Fruit fly (Drosophila melanogaster) whole organism, prepupa: ENCODE data around the gene CG14017.

Experiments used
- Blimp-1 ChIP-seq: fragments of 200-800 bp; sonication (Bioruptor generic); optimal IDR thresholded peaks from 3 replicates; lab custom pipeline; 2017; ENCODE audit warnings: missing biosample characterization, missing genetic modification characterization, mild to moderate bottlenecking, moderate library complexity, missing genetic modification reagents
- CG10669 ChIP-seq: fragments of 200-800 bp; sonication (Bioruptor generic); optimal IDR thresholded peaks from 3 replicates; lab custom pipeline; 2018; ENCODE audit warnings: missing biosample characterization, mild to moderate bottlenecking, missing genetic modification characterization, moderate library complexity
- CG11294 ChIP-seq: fragments of 200-800 bp; sonication (Bioruptor generic); IDR thresholded peaks from 2 replicates; pipeline ENCODE4 v1.3.6; 2022; ENCODE audit warnings: missing biosample characterization, missing genetic modification characterization
- CG11902 ChIP-seq: fragments of 200-800 bp; sonication (Bioruptor generic); optimal IDR thresholded peaks from 3 replicates; lab custom pipeline; 2016; ENCODE audit warnings: missing biosample characterization, missing genetic modification characterization
- CG15336 ChIP-seq: fragments of 200-800 bp; sonication (Bioruptor generic); IDR thresholded peaks from 2 replicates; pipeline ENCODE4 v1.3.6; 2022; ENCODE audit warnings: missing biosample characterization, missing genetic modification characterization
- CG1621 ChIP-seq: fragments of 200-800 bp; sonication (Bioruptor generic); optimal IDR thresholded peaks from 3 replicates; lab custom pipeline; 2018; ENCODE audit warnings: missing biosample characterization, mild to moderate bottlenecking, missing genetic modification characterization
- CG16779 ChIP-seq: fragments of 200-800 bp; sonication (Bioruptor generic); optimal IDR thresholded peaks from 3 replicates; lab custom pipeline; 2017; ENCODE audit warnings: missing biosample characterization, mild to moderate bottlenecking, missing genetic modification characterization
- CG3032 ChIP-seq: fragments of 200-800 bp; optimal IDR thresholded peaks from 2 replicates; lab custom pipeline; 2019; ENCODE audit warnings: missing biosample characterization, mild to moderate bottlenecking, missing genetic modification characterization, moderate library complexity
- CG31627 ChIP-seq: fragments of 200-800 bp; sonication (Bioruptor generic); optimal IDR thresholded peaks from 3 replicates; lab custom pipeline; 2016; ENCODE audit warnings: missing biosample characterization, missing genetic modification characterization
- CG32006 ChIP-seq: fragments of 200-800 bp; sonication (Bioruptor generic); optimal IDR thresholded peaks from 3 replicates; lab custom pipeline; 2017; ENCODE audit warnings: missing biosample characterization, mild to moderate bottlenecking, missing genetic modification characterization
- CG34406 ChIP-seq: fragments of 200-800 bp; sonication (Bioruptor generic); optimal IDR thresholded peaks from 3 replicates; lab custom pipeline; 2016; ENCODE audit warnings: missing biosample characterization, missing genetic modification characterization
- CG4318 ChIP-seq: fragments of 200-800 bp; sonication (Bioruptor generic); optimal IDR thresholded peaks from 3 replicates; lab custom pipeline; 2017; ENCODE audit warnings: missing biosample characterization, mild to moderate bottlenecking, missing genetic modification characterization
- CG6163 ChIP-seq: fragments of 200-800 bp; sonication (Bioruptor generic); IDR thresholded peaks from 3 replicates; pipeline ENCODE4 v1.3.6; 2022; ENCODE audit warnings: missing biosample characterization, missing genetic modification characterization
- CG6792 ChIP-seq: fragments of 200-800 bp; sonication (Bioruptor generic); optimal IDR thresholded peaks from 3 replicates; lab custom pipeline; 2016; ENCODE audit warnings: missing biosample characterization, missing genetic modification characterization
- CG6808 ChIP-seq: fragments of 200-800 bp; sonication (Bioruptor generic); optimal IDR thresholded peaks from 3 replicates; lab custom pipeline; 2017; ENCODE audit warnings: missing biosample characterization, missing genetic modification characterization, mild to moderate bottlenecking, moderate library complexity, missing genetic modification reagents
- CG6854 ChIP-seq: fragments of 200-800 bp; sonication (Bioruptor generic); optimal IDR thresholded peaks from 2 replicates; lab custom pipeline; 2017; ENCODE audit warnings: missing biosample characterization, mild to moderate bottlenecking, missing genetic modification characterization
- CG7368 ChIP-seq: fragments of 200-800 bp; sonication (Bioruptor generic); optimal IDR thresholded peaks from 3 replicates; lab custom pipeline; 2016; ENCODE audit warnings: missing biosample characterization, missing genetic modification characterization
- CG8119 ChIP-seq: fragments of 200-800 bp; sonication (Bioruptor generic); IDR thresholded peaks from 3 replicates; pipeline ENCODE4 v1.3.6; 2022; ENCODE audit warnings: missing biosample characterization, missing genetic modification characterization
- CG8319 ChIP-seq: fragments of 200-800 bp; sonication (Bioruptor generic); optimal IDR thresholded peaks from 3 replicates; lab custom pipeline; 2016; ENCODE audit warnings: missing biosample characterization, missing genetic modification characterization
- CG8632 ChIP-seq: fragments of 200-800 bp; sonication (Bioruptor generic); optimal IDR thresholded peaks from 3 replicates; lab custom pipeline; 2016; ENCODE audit warnings: missing biosample characterization, missing genetic modification characterization
- CG9139 ChIP-seq: fragments of 200-800 bp; sonication (Bioruptor generic); optimal IDR thresholded peaks from 3 replicates; lab custom pipeline; 2017; ENCODE audit warnings: missing biosample characterization, mild to moderate bottlenecking, missing genetic modification characterization
- Ets21C ChIP-seq: fragments of 200-800 bp; sonication (Bioruptor generic); optimal IDR thresholded peaks from 3 replicates; lab custom pipeline; 2016; ENCODE audit warnings: missing biosample characterization, missing genetic modification characterization
- Ets96B ChIP-seq: fragments of 200-800 bp; optimal IDR thresholded peaks from 2 replicates; lab custom pipeline; 2019; ENCODE audit warnings: missing biosample characterization, mild to moderate bottlenecking, missing genetic modification characterization, moderate library complexity
- Gug ChIP-seq: fragments of 200-800 bp; sonication (Bioruptor generic); IDR thresholded peaks from 2 replicates; pipeline ENCODE4 v1.3.6; 2022; ENCODE audit warnings: missing biosample characterization, missing genetic modification characterization
- Hr38 ChIP-seq: sonication (Bioruptor generic); optimal IDR thresholded peaks from 2 replicates; lab custom pipeline; 2016; ENCODE audit warnings: missing biosample characterization, missing genetic modification characterization
- Hr39 ChIP-seq: fragments of 200-800 bp; sonication (Bioruptor generic); optimal IDR thresholded peaks from 2 replicates; lab custom pipeline; 2016; ENCODE audit warnings: missing biosample characterization, missing genetic modification characterization
- Hr4 ChIP-seq: fragments of 200-800 bp; sonication (Bioruptor generic); optimal IDR thresholded peaks from 3 replicates; lab custom pipeline; 2016; ENCODE audit warnings: missing biosample characterization, missing genetic modification characterization
- Lpt ChIP-seq: fragments of 200-800 bp; sonication (Bioruptor generic); optimal IDR thresholded peaks from 3 replicates; lab custom pipeline; 2016; ENCODE audit warnings: missing biosample characterization, missing genetic modification characterization
- Met ChIP-seq: fragments of 200-800 bp; sonication (Bioruptor generic); optimal IDR thresholded peaks from 3 replicates; lab custom pipeline; 2016; ENCODE audit warnings: missing biosample characterization, missing genetic modification characterization
- OdsH ChIP-seq: fragments of 200-800 bp; sonication (Bioruptor generic); optimal IDR thresholded peaks from 3 replicates; lab custom pipeline; 2016; ENCODE audit warnings: missing biosample characterization, missing genetic modification characterization
- Smox ChIP-seq: fragments of 200-800 bp; sonication (Bioruptor generic); optimal IDR thresholded peaks from 3 replicates; lab custom pipeline; 2016; ENCODE audit warnings: missing biosample characterization, missing genetic modification characterization
- Sox102F ChIP-seq: fragments of 200-800 bp; sonication (Bioruptor generic); optimal IDR thresholded peaks from 2 replicates; lab custom pipeline; 2016; ENCODE audit warnings: missing biosample characterization, mild to moderate bottlenecking, missing genetic modification characterization
- Sox15 ChIP-seq: fragments of 200-800 bp; sonication (Bioruptor generic); optimal IDR thresholded peaks from 3 replicates; lab custom pipeline; 2016; ENCODE audit warnings: missing biosample characterization, missing genetic modification characterization
- achi ChIP-seq: fragments of 200-800 bp; sonication (Bioruptor generic); optimal IDR thresholded peaks from 3 replicates; lab custom pipeline; 2016; ENCODE audit warnings: missing biosample characterization, missing genetic modification characterization
- cyc ChIP-seq: fragments of 200-800 bp; sonication (Bioruptor generic); optimal IDR thresholded peaks from 3 replicates; lab custom pipeline; 2016; ENCODE audit warnings: missing biosample characterization, missing genetic modification characterization
- eg ChIP-seq: fragments of 200-800 bp; sonication (Bioruptor generic); IDR thresholded peaks from 3 replicates; pipeline ENCODE4 v1.3.6; 2022; ENCODE audit warnings: missing biosample characterization, missing genetic modification characterization
- esn ChIP-seq: fragments of 200-800 bp; sonication (Bioruptor generic); optimal IDR thresholded peaks from 2 replicates; lab custom pipeline; 2016; ENCODE audit warnings: missing biosample characterization, mild to moderate bottlenecking, missing genetic modification characterization, moderate library complexity
- fkh ChIP-seq: fragments of 200-800 bp; sonication (Bioruptor generic); optimal IDR thresholded peaks from 3 replicates; lab custom pipeline; 2017; ENCODE audit warnings: missing biosample characterization, mild to moderate bottlenecking, missing genetic modification characterization, moderate library complexity
- lz ChIP-seq: fragments of 200-800 bp; sonication (Bioruptor generic); optimal IDR thresholded peaks from 3 replicates; lab custom pipeline; 2016; ENCODE audit warnings: missing biosample characterization, missing genetic modification characterization
- net ChIP-seq: fragments of 200-800 bp; sonication (Bioruptor generic); optimal IDR thresholded peaks from 3 replicates; lab custom pipeline; 2016; ENCODE audit warnings: missing biosample characterization, missing genetic modification characterization
- pdm3 ChIP-seq: fragments of 200-800 bp; sonication (Bioruptor generic); optimal IDR thresholded peaks from 3 replicates; lab custom pipeline; 2016; ENCODE audit warnings: missing biosample characterization, missing genetic modification characterization
- salr ChIP-seq, 2 experiments: fragments of 200-800 bp; sonication (Bioruptor generic); optimal IDR thresholded peaks; 3 replicates each; lab custom pipeline; 2016 to 2018; ENCODE audit warnings: missing biosample characterization in 2 of 2, missing genetic modification characterization in 2 of 2, mild to moderate bottlenecking in 1 of 2
- ss ChIP-seq, 2 experiments: fragments of 200-800 bp; sonication (Bioruptor generic); optimal IDR thresholded peaks; 2 replicates in 1 of 2; 3 replicates in 1 of 2; lab custom pipeline; 2017 to 2018; ENCODE audit warnings: mild to moderate bottlenecking in 2 of 2, missing biosample characterization in 2 of 2, missing genetic modification characterization in 2 of 2, moderate library complexity in 1 of 2
- vri ChIP-seq: fragments of 200-800 bp; sonication (Bioruptor generic); optimal IDR thresholded peaks from 3 replicates; lab custom pipeline; 2016; ENCODE audit warnings: missing biosample characterization, mild to moderate bottlenecking, missing genetic modification characterization

CG14017 gene

DNA sequence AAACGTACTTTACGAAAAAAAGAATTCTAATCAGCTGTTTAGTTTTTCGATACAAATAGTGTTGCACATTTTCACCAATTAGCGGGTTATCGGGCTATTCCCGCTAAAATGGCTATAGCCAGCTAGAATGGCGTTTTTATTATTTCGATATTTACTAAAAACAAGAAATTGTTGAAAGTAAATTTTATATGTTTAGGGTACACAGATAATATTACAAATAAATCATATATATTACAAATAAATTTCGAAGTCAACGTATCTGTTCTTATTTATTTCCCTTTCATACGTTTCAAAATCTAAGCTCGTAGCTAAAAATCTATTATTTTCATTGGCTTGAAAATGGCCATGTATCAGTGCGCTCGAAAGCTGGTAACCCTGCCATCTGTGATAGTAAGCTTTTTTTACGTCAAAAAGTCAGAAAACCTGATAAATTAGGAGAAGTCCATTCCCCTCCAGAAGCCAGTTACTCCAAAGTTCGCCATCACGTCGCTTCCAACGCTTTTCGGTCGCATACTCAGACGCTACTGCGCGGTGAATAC, 33.8 kb upstream of the CG14017 start, which contains the start of the genes CG7382 and cl (continued):
- TF ChIP-seq esn (GFP tag; lab: Kevin White, UChicago) (peak; percentile 7), ss (GFP tag; optimal IDR thresholded peaks at IDR 0.05; lab: Kevin White, UChicago) (peak in 1 of 2 experiments; percentile 30), salr (GFP tag; optimal IDR thresholded peaks at IDR 0.05; lab: Kevin White, UChicago) (no peak), CG10669 (GFP tag; lab: Kevin White, UChicago) (no peak), CG6808 (GFP tag; lab: Kevin White, UChicago) (peak; percentile 22), Ets96B (tag; lab: Kevin White, UChicago) (peak; percentile 27), CG6854 (GFP tag; lab: Kevin White, UChicago) (no peak)

DNA sequence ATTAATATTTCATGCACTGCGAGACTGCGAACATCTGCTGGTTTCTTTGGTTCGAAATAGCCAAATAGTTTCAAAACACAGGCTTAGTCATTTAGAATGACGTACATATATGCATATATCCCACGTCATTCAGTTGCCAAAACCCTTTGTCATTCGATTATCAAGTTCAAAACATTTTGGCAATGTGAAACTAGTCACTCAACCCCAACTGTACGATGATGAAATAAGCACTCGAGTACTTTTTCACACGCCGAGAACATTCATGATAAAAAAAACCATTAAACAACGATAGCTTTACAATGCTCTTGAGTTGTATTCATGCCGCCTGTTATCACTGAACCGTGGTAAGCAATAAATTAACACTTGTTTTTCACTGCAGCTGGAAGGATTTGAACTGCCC, 32.9 kb upstream of the CG14017 start:
- TF ChIP-seq CG8119 (GFP tag; lab: Robert Waterston, UW) (peak; percentile 20; the same call in 1 of the 3 replicates), CG32006 (no peak), esn (GFP tag; lab: Kevin White, UChicago) (peak; percentile 26), eg (GFP tag; lab: Robert Waterston, UW) (0 out of 3 replicates have a peak, but pooled peaks have one; percentile 26), achi (GFP tag; lab: Kevin White, UChicago) (no peak), vri (GFP tag; lab: Kevin White, UChicago) (peak; percentile 81), CG7368 (peak; percentile 1), CG34406 (GFP tag; lab: Kevin White, UChicago) (peak; percentile 27), CG31627 (GFP tag; lab: Kevin White, UChicago) (peak; percentile 5)

DNA sequence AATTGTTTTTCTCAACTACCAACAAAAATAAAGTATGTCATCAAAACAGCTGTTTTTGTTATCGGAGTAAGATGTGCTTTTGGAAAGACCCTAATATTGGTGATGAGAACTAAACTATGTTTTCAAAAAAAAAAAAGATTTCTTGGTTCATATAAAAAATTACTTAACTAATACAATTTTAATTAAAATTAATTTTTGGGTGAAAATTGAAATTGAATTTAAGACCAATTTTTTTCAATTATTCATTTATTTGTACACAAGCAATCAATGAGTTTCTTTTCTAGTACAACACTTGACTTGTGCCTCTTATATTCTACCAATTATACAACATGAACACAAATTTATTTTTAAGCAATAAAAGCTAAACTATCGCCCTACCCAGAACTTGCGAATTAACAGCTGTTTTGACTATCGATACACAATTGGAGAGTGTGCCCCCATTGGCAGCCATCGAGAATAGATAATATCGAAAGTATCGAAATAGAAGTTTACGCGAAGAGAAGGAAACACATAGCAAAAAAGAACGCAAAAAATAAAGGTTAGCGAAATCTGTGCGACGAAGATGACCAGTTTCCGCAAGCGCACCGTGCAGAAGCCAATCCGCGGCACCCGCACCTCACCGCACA, 29.7 kb upstream of the CG14017 start, which contains the start of the genes Vps52 and Elp4:
Vps52 (minus strand) TSS at position 51 of the 626 bp plus-strand sequence.
Elp4 (plus strand) TSS at position 292 of the 626 bp plus-strand sequence.
- TF ChIP-seq Gug (GFP tag; lab: Robert Waterston, UW) = peak; percentile 60
- peak; percentile 63 for TF ChIP-seq cyc (GFP tag; lab: Kevin White, UChicago)
- TF ChIP-seq pdm3 (GFP tag; lab: Kevin White, UChicago) = no peak
- TF ChIP-seq Sox15 = peak; percentile 67
- peak; percentile 55; the same call in 2 of the 3 replicates for TF ChIP-seq CG6163 (GFP tag; lab: Robert Waterston, UW)
- no peak for TF ChIP-seq salr (GFP tag; optimal IDR thresholded peaks at IDR 0.05; lab: Kevin White, UChicago)
- no peak for TF ChIP-seq CG16779
- TF ChIP-seq net = no peak
- peak; percentile 55 for TF ChIP-seq CG11902
- peak; percentile 55 for TF ChIP-seq CG8632 (GFP tag; lab: Kevin White, UChicago)
- no peak for TF ChIP-seq Met
- no peak for TF ChIP-seq ss (GFP tag; optimal IDR thresholded peaks at IDR 0.05; lab: Kevin White, UChicago)
- no peak for TF ChIP-seq achi (GFP tag; lab: Kevin White, UChicago)
- no peak for TF ChIP-seq CG4318 (GFP tag; lab: Kevin White, UChicago)
- peak; percentile 24 for TF ChIP-seq CG8319 (GFP tag; lab: Kevin White, UChicago)
- no peak for TF ChIP-seq Hr39 (GFP tag; lab: Kevin White, UChicago)
- TF ChIP-seq Ets21C (GFP tag; lab: Kevin White, UChicago) = no peak
- TF ChIP-seq CG1621 (tag; lab: Kevin White, UChicago) = peak; percentile 14
- TF ChIP-seq CG34406 (GFP tag; lab: Kevin White, UChicago) = peak; percentile 74
- no peak for TF ChIP-seq Blimp-1 (GFP tag; lab: Kevin White, UChicago)
- TF ChIP-seq vri (GFP tag; lab: Kevin White, UChicago) = no peak
- TF ChIP-seq CG6792 (GFP tag; lab: Kevin White, UChicago) = no peak
- TF ChIP-seq Hr4 (GFP tag; lab: Kevin White, UChicago) = no peak
- TF ChIP-seq Smox (GFP tag; lab: Kevin White, UChicago) = no peak
- no peak for TF ChIP-seq Sox102F (GFP tag; lab: Kevin White, UChicago)
- TF ChIP-seq esn (GFP tag; lab: Kevin White, UChicago) = peak; percentile 77
- TF ChIP-seq CG9139 = no peak
- TF ChIP-seq lz (GFP tag; lab: Kevin White, UChicago) = peak; percentile 72
- no peak for TF ChIP-seq OdsH
- TF ChIP-seq CG3032 (tag; lab: Kevin White, UChicago) = peak; percentile 80
- TF ChIP-seq fkh (GFP tag; lab: Kevin White, UChicago) = peak; percentile 23
- peak; percentile 29; the same call in 1 of the 2 replicates for TF ChIP-seq CG11294 (GFP tag; lab: Robert Waterston, UW)
- peak; percentile 55 for TF ChIP-seq Lpt (GFP tag; lab: Kevin White, UChicago)
- peak; percentile 28; the same call in 1 of the 2 replicates for TF ChIP-seq CG15336 (GFP tag; lab: Robert Waterston, UW)
- TF ChIP-seq Hr38 = no peak
- TF ChIP-seq CG8119 (GFP tag; lab: Robert Waterston, UW) = peak; percentile 55; the same call in 2 of the 3 replicates
- peak; percentile 73 for TF ChIP-seq CG31627 (GFP tag; lab: Kevin White, UChicago)
- TF ChIP-seq CG7368 = peak; percentile 1
- peak; percentile 62 for TF ChIP-seq Ets96B (tag; lab: Kevin White, UChicago)
